Fruit fly (Drosophila melanogaster) whole organism, embryonic: ENCODE data around the gene CG13843.

Experiments
- Antp ChIP-seq: fragments of 200-800 bp; sonication (Bioruptor generic); optimal IDR thresholded peaks from 3 replicates; lab custom pipeline; 2016; ENCODE audit warnings: missing biosample characterization, missing genetic modification characterization
- CG10366 ChIP-seq: fragments of 200-800 bp; sonication (Bioruptor generic); IDR thresholded peaks from 2 replicates; pipeline ENCODE4 v1.3.6; 2022; ENCODE audit warnings: missing biosample characterization, missing genetic modification characterization
- CG10431 ChIP-seq: fragments of 200-800 bp; sonication (Bioruptor generic); optimal IDR thresholded peaks from 3 replicates; lab custom pipeline; 2018; ENCODE audit warnings: missing biosample characterization, mild to moderate bottlenecking, missing genetic modification characterization
- CG11247 ChIP-seq: fragments of 200-800 bp; sonication (Bioruptor generic); IDR thresholded peaks from 2 replicates; pipeline ENCODE4 v1.3.6; 2022; ENCODE audit warnings: missing biosample characterization, missing genetic modification characterization
- CG11723 ChIP-seq: fragments of 200-800 bp; sonication (Bioruptor generic); optimal IDR thresholded peaks from 2 replicates; lab custom pipeline; 2017; ENCODE audit warnings: missing biosample characterization, mild to moderate bottlenecking, missing genetic modification characterization
- CG12155 ChIP-seq: fragments of 200-800 bp; sonication (Bioruptor generic); optimal IDR thresholded peaks from 3 replicates; lab custom pipeline; 2016; ENCODE audit warnings: missing biosample characterization, missing genetic modification characterization
- CG12769 ChIP-seq: fragments of 200-800 bp; sonication (Bioruptor generic); optimal IDR thresholded peaks from 2 replicates; lab custom pipeline; 2019; ENCODE audit warnings: missing biosample characterization, mild to moderate bottlenecking, missing genetic modification characterization, moderate library complexity
- CG14441 ChIP-seq: fragments of 200-800 bp; sonication (Bioruptor generic); IDR thresholded peaks from 2 replicates; pipeline ENCODE4 v1.3.6; 2022; ENCODE audit warnings: missing biosample characterization, missing genetic modification characterization
- CG15269 ChIP-seq: fragments of 200-800 bp; sonication (Bioruptor generic); optimal IDR thresholded peaks from 2 replicates; lab custom pipeline; 2018; ENCODE audit warnings: missing biosample characterization, mild to moderate bottlenecking, missing genetic modification characterization, moderate library complexity
- CG18619 ChIP-seq: fragments of 200-800 bp; sonication (Bioruptor generic); optimal IDR thresholded peaks from 3 replicates; lab custom pipeline; 2017; ENCODE audit warnings: missing biosample characterization, mild to moderate bottlenecking, missing genetic modification characterization
- CG32532 ChIP-seq: fragments of 200-800 bp; sonication (Bioruptor generic); IDR thresholded peaks from 2 replicates; pipeline ENCODE4 v1.3.6; 2022; ENCODE audit warnings: missing biosample characterization, missing genetic modification characterization
- CG3407 ChIP-seq: fragments of 200-800 bp; sonication (Bioruptor generic); optimal IDR thresholded peaks from 2 replicates; lab custom pipeline; 2018; ENCODE audit warnings: missing biosample characterization, mild to moderate bottlenecking, missing genetic modification characterization
- CG34376 ChIP-seq: fragments of 200-800 bp; sonication (Bioruptor generic); optimal IDR thresholded peaks from 2 replicates; lab custom pipeline; 2018; ENCODE audit warnings: missing biosample characterization, mild to moderate bottlenecking, missing genetic modification characterization
- CG3995 ChIP-seq: fragments of 200-800 bp; sonication (Bioruptor generic); optimal IDR thresholded peaks from 3 replicates; lab custom pipeline; 2016; ENCODE audit warnings: missing biosample characterization, missing genetic modification characterization
- CG6175 ChIP-seq: fragments of 200-800 bp; sonication (Bioruptor generic); IDR thresholded peaks from 3 replicates; pipeline ENCODE4 v1.3.6; 2022; ENCODE audit warnings: missing biosample characterization, missing genetic modification characterization
- CG8089 ChIP-seq: fragments of 200-800 bp; sonication (Bioruptor generic); optimal IDR thresholded peaks from 3 replicates; lab custom pipeline; 2016; ENCODE audit warnings: missing biosample characterization, missing genetic modification characterization
- CG8359 ChIP-seq: fragments of 200-800 bp; sonication (Bioruptor generic); optimal IDR thresholded peaks from 2 replicates; lab custom pipeline; 2017; ENCODE audit warnings: missing biosample characterization, mild to moderate bottlenecking, missing genetic modification characterization, borderline replicate concordance
- CG9932 ChIP-seq: fragments of 200-800 bp; sonication (Bioruptor generic); IDR thresholded peaks from 2 replicates; pipeline ENCODE4 v1.3.6; 2022; ENCODE audit warnings: missing biosample characterization, missing genetic modification characterization
- CoRest ChIP-seq: fragments of 200-800 bp; sonication (Bioruptor generic); optimal IDR thresholded peaks from 3 replicates; lab custom pipeline; 2018; ENCODE audit warnings: missing biosample characterization, mild to moderate bottlenecking, missing genetic modification characterization, moderate library complexity
- D19A ChIP-seq: fragments of 200-800 bp; optimal IDR thresholded peaks from 3 replicates; lab custom pipeline; 2019; ENCODE audit warnings: missing biosample characterization, mild to moderate bottlenecking, missing genetic modification characterization, moderate library complexity
- Deaf1 ChIP-seq: fragments of 200-800 bp; optimal IDR thresholded peaks from 3 replicates; lab custom pipeline; 2019; ENCODE audit warnings: missing biosample characterization, mild to moderate bottlenecking, missing genetic modification characterization, moderate library complexity
- E2f2 ChIP-seq: fragments of 200-800 bp; sonication (Bioruptor generic); IDR thresholded peaks from 2 replicates; pipeline ENCODE4 v1.3.6; 2022; ENCODE audit warnings: missing biosample characterization, missing genetic modification characterization
- Gsc ChIP-seq: fragments of 200-800 bp; sonication (Bioruptor generic); IDR thresholded peaks from 2 replicates; pipeline ENCODE4 v1.3.6; 2022; ENCODE audit warnings: missing biosample characterization, missing genetic modification characterization
- HmgD ChIP-seq: fragments of 200-800 bp; sonication (Bioruptor generic); optimal IDR thresholded peaks from 3 replicates; lab custom pipeline; 2016; ENCODE audit warnings: missing biosample characterization, missing genetic modification characterization
- Lim3 ChIP-seq: fragments of 200-800 bp; sonication (Bioruptor generic); IDR thresholded peaks from 2 replicates; pipeline ENCODE4 v1.3.6; 2022; ENCODE audit warnings: missing biosample characterization, missing genetic modification characterization
- Neu2 ChIP-seq: fragments of 200-800 bp; sonication (Bioruptor generic); optimal IDR thresholded peaks from 3 replicates; lab custom pipeline; 2016; ENCODE audit warnings: missing biosample characterization, missing genetic modification characterization, borderline replicate concordance
- Side ChIP-seq: fragments of 200-800 bp; sonication (Bioruptor generic); optimal IDR thresholded peaks from 2 replicates; lab custom pipeline; 2016; ENCODE audit warnings: missing biosample characterization, missing genetic modification characterization
- Sry-β ChIP-seq: fragments of 200-800 bp; sonication (Bioruptor generic); optimal IDR thresholded peaks from 2 replicates; lab custom pipeline; 2018; ENCODE audit warnings: missing biosample characterization, mild to moderate bottlenecking, missing genetic modification characterization, moderate library complexity
- YL-1 ChIP-seq: fragments of 200-800 bp; sonication (Bioruptor generic); optimal IDR thresholded peaks from 3 replicates; lab custom pipeline; 2017; ENCODE audit warnings: missing biosample characterization, mild to moderate bottlenecking, missing genetic modification characterization
- ase ChIP-seq: fragments of 200-800 bp; sonication (Bioruptor generic); IDR thresholded peaks from 3 replicates; pipeline ENCODE4 v1.3.6; 2022; ENCODE audit warnings: missing biosample characterization, missing genetic modification characterization
- bcd ChIP-seq: fragments of 200-800 bp; sonication (Bioruptor generic); optimal IDR thresholded peaks from 2 replicates; lab custom pipeline; 2017; ENCODE audit warnings: missing biosample characterization, mild to moderate bottlenecking, missing genetic modification characterization
- br ChIP-seq: fragments of >200 bp; optimal IDR thresholded peaks from 2 replicates; lab custom pipeline; 2017
- cas ChIP-seq: fragments of 200-800 bp; sonication (Bioruptor generic); IDR thresholded peaks from 2 replicates; pipeline ENCODE4 v1.3.6; 2022; ENCODE audit warnings: missing biosample characterization, missing genetic modification characterization
- corto ChIP-seq: fragments of 200-800 bp; sonication (Bioruptor generic); optimal IDR thresholded peaks from 2 replicates; lab custom pipeline; 2016; ENCODE audit warnings: missing biosample characterization, mild to moderate bottlenecking, missing genetic modification characterization, moderate library complexity
- crc ChIP-seq: fragments of 200-800 bp; sonication (Bioruptor generic); optimal IDR thresholded peaks from 2 replicates; lab custom pipeline; 2016; ENCODE audit warnings: missing biosample characterization, missing genetic modification characterization
- disco-r ChIP-seq: fragments of 200-800 bp; sonication (Bioruptor generic); optimal IDR thresholded peaks from 2 replicates; lab custom pipeline; 2016; ENCODE audit warnings: missing biosample characterization, missing genetic modification characterization
- fd102C ChIP-seq: fragments of 200-800 bp; sonication (Bioruptor generic); optimal IDR thresholded peaks from 2 replicates; lab custom pipeline; 2018; ENCODE audit warnings: missing biosample characterization, mild to moderate bottlenecking, missing genetic modification characterization, moderate library complexity
- fru ChIP-seq: fragments of >200 bp; optimal IDR thresholded peaks from 2 replicates; lab custom pipeline; 2017
- gsb-n ChIP-seq: fragments of 200-800 bp; sonication (Bioruptor generic); optimal IDR thresholded peaks from 3 replicates; lab custom pipeline; 2018; ENCODE audit warnings: missing biosample characterization, mild to moderate bottlenecking, missing genetic modification characterization
- ken ChIP-seq: fragments of 200-800 bp; sonication (Bioruptor generic); IDR thresholded peaks from 3 replicates; pipeline ENCODE4 v1.3.6; 2022; ENCODE audit warnings: missing biosample characterization, missing genetic modification characterization
- klu ChIP-seq: fragments of 200-800 bp; sonication (Bioruptor generic); IDR thresholded peaks from 2 replicates; pipeline ENCODE4 v1.3.6; 2022; ENCODE audit warnings: missing biosample characterization, missing genetic modification characterization
- maf-S ChIP-seq: fragments of 200-800 bp; sonication (Bioruptor generic); optimal IDR thresholded peaks from 2 replicates; lab custom pipeline; 2016; ENCODE audit warnings: missing biosample characterization, missing genetic modification characterization
- nerfin-1 ChIP-seq: fragments of 200-800 bp; sonication (Bioruptor generic); optimal IDR thresholded peaks from 3 replicates; lab custom pipeline; 2019; ENCODE audit warnings: missing biosample characterization, mild to moderate bottlenecking, missing genetic modification characterization, moderate library complexity
- nom ChIP-seq: fragments of 200-800 bp; sonication (Bioruptor generic); optimal IDR thresholded peaks from 2 replicates; lab custom pipeline; 2017; ENCODE audit warnings: missing biosample characterization, missing genetic modification characterization, mild to moderate bottlenecking, moderate library complexity, missing genetic modification reagents
- phol ChIP-seq: fragments of 200-800 bp; sonication (Bioruptor generic); optimal IDR thresholded peaks from 3 replicates; lab custom pipeline; 2018; ENCODE audit warnings: missing biosample characterization, mild to moderate bottlenecking, missing genetic modification characterization, moderate library complexity
- pros ChIP-seq: fragments of 200-800 bp; sonication (Bioruptor generic); optimal IDR thresholded peaks from 3 replicates; lab custom pipeline; 2019; ENCODE audit warnings: missing biosample characterization, mild to moderate bottlenecking, missing genetic modification characterization, moderate library complexity
- slbo ChIP-seq: fragments of 200-800 bp; sonication (Bioruptor generic); IDR thresholded peaks from 2 replicates; pipeline ENCODE4 v1.3.6; 2022; ENCODE audit warnings: missing biosample characterization, missing genetic modification characterization
- slou ChIP-seq: fragments of 200-800 bp; sonication (Bioruptor generic); optimal IDR thresholded peaks from 3 replicates; lab custom pipeline; 2016; ENCODE audit warnings: missing biosample characterization, missing genetic modification characterization
- sob ChIP-seq: fragments of 200-800 bp; sonication (Bioruptor generic); IDR thresholded peaks from 2 replicates; pipeline ENCODE4 v1.3.6; 2022; ENCODE audit warnings: missing biosample characterization, missing genetic modification characterization
- tio ChIP-seq: fragments of 200-800 bp; sonication (Bioruptor generic); optimal IDR thresholded peaks from 2 replicates; lab custom pipeline; 2017; ENCODE audit warnings: missing biosample characterization, missing genetic modification characterization, inconsistent platforms
- wdn ChIP-seq: fragments of 200-800 bp; sonication (Bioruptor generic); IDR thresholded peaks from 2 replicates; pipeline ENCODE4 v1.3.6; 2022; ENCODE audit warnings: missing biosample characterization, missing genetic modification characterization
- z ChIP-seq: fragments of 200-800 bp; sonication (Bioruptor generic); IDR thresholded peaks from 3 replicates; pipeline ENCODE4 v1.3.6; 2022; ENCODE audit warnings: missing biosample characterization, missing genetic modification characterization
- zfh1 ChIP-seq: fragments of 200-800 bp; sonication (Bioruptor generic); IDR thresholded peaks from 3 replicates; pipeline ENCODE4 v1.3.6; 2022; ENCODE audit warnings: missing biosample characterization, missing genetic modification characterization

CG13843 gene

DNA sequence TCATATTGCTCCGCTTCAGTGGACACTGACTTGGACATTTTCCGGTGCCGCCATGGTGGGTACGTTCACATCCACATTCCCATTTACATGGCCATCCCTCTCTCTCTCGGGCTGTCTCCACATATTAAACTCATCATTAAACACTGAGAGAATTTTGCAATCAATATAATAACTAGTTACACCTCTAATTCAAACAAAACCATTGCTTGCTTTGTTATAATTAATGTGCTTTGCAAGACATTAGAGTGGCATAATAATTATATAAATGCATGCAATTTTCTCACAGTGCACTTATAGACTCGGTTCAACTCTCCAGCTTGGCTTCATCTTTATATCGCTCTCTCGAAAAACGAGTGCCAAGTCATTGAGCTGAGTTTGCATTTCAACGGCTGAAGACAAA lies 15.5 kb downstream of the CG13843 start (continued):
- peak; percentile 51; the same call in 1 of the 3 replicates for TF ChIP-seq CG6175 (GFP tag; lab: Robert Waterston, UW)
- no peak for TF ChIP-seq CG8359 (GFP tag; lab: Kevin White, UChicago)
- TF ChIP-seq CoRest (tag; lab: Kevin White, UChicago): peak; percentile 55
- peak; percentile 62 for TF ChIP-seq phol
- TF ChIP-seq wdn (GFP tag; lab: Robert Waterston, UW): 0 out of 2 replicates have a peak, but pooled peaks have one; percentile 41
- TF ChIP-seq corto (GFP tag; lab: Kevin White, UChicago): peak; percentile 13
- no peak for TF ChIP-seq tio
- no peak for TF ChIP-seq z (GFP tag; lab: Robert Waterston, UW)
- TF ChIP-seq maf-S (GFP tag; lab: Kevin White, UChicago): no peak
- no peak for TF ChIP-seq gsb-n
- peak; percentile 43 for TF ChIP-seq CG12155 (GFP tag; lab: Kevin White, UChicago)
- no peak for TF ChIP-seq pros (GFP tag; lab: Kevin White, UChicago)
- TF ChIP-seq disco-r (GFP tag; lab: Kevin White, UChicago): peak; percentile 20
- no peak for TF ChIP-seq slou (GFP tag; lab: Kevin White, UChicago)
- TF ChIP-seq CG14441 (GFP tag; lab: Robert Waterston, UW): peak; percentile 82
- no peak for TF ChIP-seq cas
- TF ChIP-seq CG10431 (GFP tag; lab: Kevin White, UChicago): no peak
- TF ChIP-seq CG11723: no peak
- peak; percentile 47 for TF ChIP-seq CG3407 (GFP tag; lab: Kevin White, UChicago)
- TF ChIP-seq CG18619 (GFP tag; lab: Kevin White, UChicago): no peak
- TF ChIP-seq Gsc (GFP tag; lab: Robert Waterston, UW): no peak
- no peak for TF ChIP-seq D19A
- TF ChIP-seq fd102C (GFP tag; lab: Kevin White, UChicago): no peak
- TF ChIP-seq E2f2 (GFP tag; lab: Robert Waterston, UW): peak; percentile 49
- peak; percentile 61; the same call in 1 of the 2 replicates for TF ChIP-seq CG32532 (GFP tag; lab: Robert Waterston, UW)
- no peak for TF ChIP-seq klu
- no peak for TF ChIP-seq br (lab: Kevin White, UChicago)
- no peak for TF ChIP-seq Neu2 (GFP tag; lab: Kevin White, UChicago)
- peak; percentile 77 for TF ChIP-seq slbo
- peak; percentile 52 for TF ChIP-seq CG11247 (GFP tag; lab: Robert Waterston, UW)
- TF ChIP-seq zfh1: peak; percentile 79
- TF ChIP-seq YL-1 (GFP tag; lab: Kevin White, UChicago): no peak
- no peak for TF ChIP-seq CG12769 (tag; lab: Kevin White, UChicago)
- TF ChIP-seq bcd (GFP tag; lab: Kevin White, UChicago): peak; percentile 59
- peak; percentile 75; the same call in 2 of the 3 replicates for TF ChIP-seq ase (GFP tag; lab: Robert Waterston, UW)
- TF ChIP-seq CG10366: peak; percentile 67
- TF ChIP-seq CG3995 (GFP tag; lab: Kevin White, UChicago): no peak
- TF ChIP-seq nom (GFP tag; lab: Kevin White, UChicago): peak; percentile 57
- peak; percentile 44; the same call in 1 of the 2 replicates for TF ChIP-seq sob (GFP tag; lab: Robert Waterston, UW)
- no peak for TF ChIP-seq Deaf1 (tag; lab: Kevin White, UChicago)
- peak; percentile 63 for TF ChIP-seq CG9932 (GFP tag; lab: Robert Waterston, UW)
- no peak for TF ChIP-seq Sry-β
- TF ChIP-seq Side (GFP tag; lab: Kevin White, UChicago): no peak
- TF ChIP-seq CG8089 (GFP tag; lab: Kevin White, UChicago): peak; percentile 44
- TF ChIP-seq CG15269: no peak
- TF ChIP-seq Antp: peak; percentile 64
- TF ChIP-seq ken (GFP tag; lab: Robert Waterston, UW): peak; percentile 80
- TF ChIP-seq HmgD: no peak
- peak; percentile 11 for TF ChIP-seq nerfin-1 (tag; lab: Kevin White, UChicago)
- no peak for TF ChIP-seq fru
- TF ChIP-seq Lim3 (GFP tag; lab: Robert Waterston, UW): peak; percentile 57; the same call in 1 of the 2 replicates
- TF ChIP-seq crc (GFP tag; lab: Kevin White, UChicago): peak; percentile 34
- no peak for TF ChIP-seq CG34376 (GFP tag; lab: Kevin White, UChicago)
